Worm (Caenorhabditis elegans) whole organism, L3 larva: Measurements from ENCODE around the gene C06B3.1.

Source experiments
- R02D3.7 ChIP-seq: fragments of 150-350 bp; optimal IDR thresholded peaks from 2 replicates; lab custom pipeline; 2014; ENCODE audit warnings: missing biosample characterization, missing genetic modification characterization
- ZK546.5 ChIP-seq: sonication (generic microtip); optimal IDR thresholded peaks from 2 replicates; lab custom pipeline; 2017; ENCODE audit warnings: missing biosample characterization, missing genetic modification characterization
- aly-2 ChIP-seq: fragments of 150-350 bp; optimal IDR thresholded peaks from 2 replicates; lab custom pipeline; 2014; ENCODE audit warnings: missing biosample characterization, missing genetic modification characterization
- ama-1 ChIP-seq: fragments of 150-350 bp; optimal IDR thresholded peaks from 2 replicates; lab custom pipeline; 2018
- ceh-28 ChIP-seq: fragments of 150-350 bp; optimal IDR thresholded peaks from 2 replicates; lab custom pipeline; 2014; ENCODE audit warnings: missing biosample characterization, missing genetic modification reagents, missing genetic modification characterization
- ceh-82 ChIP-seq: fragments of 150-350 bp; optimal IDR thresholded peaks from 2 replicates; lab custom pipeline; 2014; ENCODE audit warnings: missing biosample characterization, missing genetic modification characterization
- ceh-9 ChIP-seq: sonication (generic microtip); optimal IDR thresholded peaks from 2 replicates; lab custom pipeline; 2018; ENCODE audit warnings: missing biosample characterization, missing genetic modification characterization
- egl-5 ChIP-seq: fragments of 150-350 bp; optimal IDR thresholded peaks from 2 replicates; lab custom pipeline; 2017; ENCODE audit warnings: missing biosample characterization, missing genetic modification reagents, missing genetic modification characterization, inconsistent platforms
- elt-2 ChIP-seq: sonication (generic microtip); optimal IDR thresholded peaks from 2 replicates; lab custom pipeline; 2016; ENCODE audit warnings: missing genetic modification reagents, mild to moderate bottlenecking, missing genetic modification characterization, missing compliant biosample characterization
- elt-3 ChIP-seq, 3 experiments: fragments of 150-350 bp in 1 of 3; sonication (generic microtip) in 2 of 3; optimal IDR thresholded peaks; 2 replicates in 2 of 3; 4 replicates in 1 of 3; lab custom pipeline; 2014 to 2017; ENCODE audit warnings: missing biosample characterization in 3 of 3, missing genetic modification characterization in 3 of 3
- eor-1 ChIP-seq, 2 experiments: fragments of 150-350 bp; optimal IDR thresholded peaks; 2 replicates each; lab custom pipeline; 2014 to 2018; ENCODE audit warnings: missing biosample characterization in 2 of 2, missing genetic modification characterization in 2 of 2
- hmg-11 ChIP-seq: sonication (generic microtip); optimal IDR thresholded peaks from 2 replicates; lab custom pipeline; 2016; ENCODE audit warnings: missing genetic modification characterization, missing compliant biosample characterization
- jun-1 ChIP-seq: fragments of 150-350 bp; optimal IDR thresholded peaks from 2 replicates; lab custom pipeline; 2014; ENCODE audit warnings: missing biosample characterization, missing genetic modification reagents, missing genetic modification characterization
- lin-39 ChIP-seq: fragments of 150-350 bp; optimal IDR thresholded peaks from 2 replicates; lab custom pipeline; 2018; ENCODE audit warnings: missing biosample characterization, missing genetic modification reagents, missing genetic modification characterization
- lsy-12 ChIP-seq: sonication (generic microtip); optimal IDR thresholded peaks from 2 replicates; lab custom pipeline; 2016; ENCODE audit warnings: mild to moderate bottlenecking, missing genetic modification characterization, missing compliant biosample characterization
- mdl-1 ChIP-seq: fragments of 150-350 bp; optimal IDR thresholded peaks from 2 replicates; lab custom pipeline; 2014; ENCODE audit warnings: missing biosample characterization, missing genetic modification characterization
- mml-1 ChIP-seq: fragments of 150-350 bp; sonication (generic microtip); optimal IDR thresholded peaks from 3 replicates; lab custom pipeline; 2014; ENCODE audit warnings: missing biosample characterization, missing genetic modification characterization
- nfya-1 ChIP-seq: sonication (generic microtip); optimal IDR thresholded peaks from 2 replicates; lab custom pipeline; 2017; ENCODE audit warnings: missing genetic modification characterization, mild to moderate bottlenecking, missing compliant biosample characterization, antibody characterized with exemption, moderate library complexity; ENCODE audit not compliant: insufficient read depth
- nhr-11 ChIP-seq: fragments of 150-350 bp; optimal IDR thresholded peaks from 2 replicates; lab custom pipeline; 2014; ENCODE audit warnings: missing biosample characterization, missing genetic modification characterization
- nhr-12 ChIP-seq: fragments of 150-350 bp; optimal IDR thresholded peaks from 2 replicates; lab custom pipeline; 2014; ENCODE audit warnings: missing biosample characterization, missing genetic modification characterization
- nhr-23 ChIP-seq: fragments of 150-350 bp; optimal IDR thresholded peaks from 2 replicates; lab custom pipeline; 2014; ENCODE audit warnings: missing biosample characterization, missing genetic modification reagents, missing genetic modification characterization
- nhr-237 ChIP-seq: fragments of 150-350 bp; optimal IDR thresholded peaks from 2 replicates; lab custom pipeline; 2014; ENCODE audit warnings: missing biosample characterization, missing genetic modification characterization
- nhr-25 ChIP-seq: sonication (generic microtip); optimal IDR thresholded peaks from 2 replicates; lab custom pipeline; 2017; ENCODE audit warnings: missing biosample characterization, missing genetic modification characterization
- nhr-28 ChIP-seq: fragments of 150-350 bp; optimal IDR thresholded peaks from 2 replicates; lab custom pipeline; 2014; ENCODE audit warnings: missing biosample characterization, missing genetic modification characterization
- nhr-67 ChIP-seq: fragments of 150-350 bp; optimal IDR thresholded peaks from 2 replicates; lab custom pipeline; 2014; ENCODE audit warnings: missing biosample characterization, missing genetic modification characterization
- nhr-77 ChIP-seq: fragments of 150-350 bp; optimal IDR thresholded peaks from 2 replicates; lab custom pipeline; 2014; ENCODE audit warnings: missing biosample characterization, missing genetic modification characterization
- pha-4 ChIP-seq: fragments of 150-350 bp; optimal IDR thresholded peaks from 2 replicates; lab custom pipeline; 2014; ENCODE audit warnings: missing biosample characterization, missing genetic modification reagents, missing genetic modification characterization
- pqm-1 ChIP-seq: fragments of 150-350 bp; optimal IDR thresholded peaks from 2 replicates; lab custom pipeline; 2017; ENCODE audit warnings: missing biosample characterization, missing genetic modification characterization, inconsistent platforms
- snpc-4 ChIP-seq: fragments of 150-350 bp; optimal IDR thresholded peaks from 2 replicates; lab custom pipeline; 2014; ENCODE audit warnings: missing biosample characterization, missing genetic modification characterization
- unc-39 ChIP-seq: sonication (generic microtip); optimal IDR thresholded peaks from 4 replicates; lab custom pipeline; 2017; ENCODE audit warnings: missing biosample characterization, missing genetic modification characterization
- unc-62 ChIP-seq: fragments of 150-350 bp; sonication (generic microtip); optimal IDR thresholded peaks from 4 replicates; lab custom pipeline; 2014; ENCODE audit warnings: missing biosample characterization, missing genetic modification reagents, missing genetic modification characterization
- zag-1 ChIP-seq: fragments of 150-350 bp; optimal IDR thresholded peaks from 2 replicates; lab custom pipeline; 2014; ENCODE audit warnings: missing biosample characterization, missing genetic modification characterization
- ztf-11 ChIP-seq: fragments of 150-350 bp; optimal IDR thresholded peaks from 2 replicates; lab custom pipeline; 2014; ENCODE audit warnings: missing biosample characterization, missing genetic modification characterization
- ztf-4 ChIP-seq: fragments of 150-350 bp; optimal IDR thresholded peaks from 2 replicates; lab custom pipeline; 2014; ENCODE audit warnings: missing biosample characterization, missing genetic modification characterization

The C06B3.1 gene

DNA sequence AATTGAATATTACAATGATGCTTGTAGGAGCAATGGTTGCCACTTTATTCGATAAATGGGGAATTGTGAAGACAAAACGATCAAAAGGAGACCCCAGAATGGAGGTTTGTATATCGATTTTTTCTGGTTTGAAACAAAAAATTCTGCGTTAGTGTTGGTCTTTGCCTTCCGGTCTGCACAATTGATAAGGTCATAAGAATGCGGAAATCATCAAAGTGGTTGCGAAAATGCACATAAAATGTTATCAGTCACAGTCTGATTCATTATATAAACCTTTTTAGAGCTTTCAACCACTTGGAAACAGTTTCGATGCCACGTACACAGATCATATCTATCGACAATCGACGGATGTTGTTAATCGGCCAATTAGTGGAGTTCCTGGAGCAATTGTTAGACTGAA lies 9.0 kb upstream of the C06B3.1 start:
- TF ChIP-seq unc-39 (tag; lab: Kevin White, UChicago) (no peak), pqm-1 (tag; lab: Kevin White, UChicago) (peak; percentile 92), lin-39 (tag; lab: Kevin White, UChicago) (no peak), nhr-12 (no peak), snpc-4 (tag; lab: Kevin White, UChicago) (no peak), ztf-4 (no peak), elt-2 (tag; lab: Kevin White, UChicago) (peak; percentile 93), nhr-25 (tag; lab: Kevin White, UChicago) (no peak), pha-4 (tag; lab: Kevin White, UChicago) (no peak), nhr-11 (tag; lab: Kevin White, UChicago) (no peak), nhr-23 (tag; lab: Kevin White, UChicago) (no peak), jun-1 (no peak), elt-3 (tag; optimal IDR thresholded peaks at IDR 0.05; lab: Kevin White, UChicago) (no peak), nhr-28 (no peak), zag-1 (tag; lab: Kevin White, UChicago) (no peak)

DNA sequence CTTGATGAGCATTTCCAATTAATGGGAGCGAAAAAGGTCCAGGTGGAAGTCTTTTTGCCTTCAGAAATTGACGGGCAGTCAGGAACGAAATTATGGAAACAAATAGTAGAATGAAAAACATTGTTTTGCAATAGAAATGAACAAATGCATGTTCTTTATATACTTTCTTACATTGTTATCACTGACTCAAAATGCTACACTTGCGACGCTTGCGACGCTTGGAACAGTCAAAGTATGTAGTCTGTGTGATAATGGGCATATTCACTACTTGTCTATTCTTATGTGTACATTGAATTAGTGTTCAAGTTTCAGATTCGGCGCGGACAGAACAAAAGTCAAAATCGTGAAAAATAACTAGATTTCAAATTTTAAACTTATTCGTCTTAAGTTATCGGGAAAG lies 4.2 kb upstream of the C06B3.1 start, which contains the start of gene cyp-35C1:
cyp-35C1 (minus strand) TSS at position 132 of the 400 bp plus-strand sequence.
- TF ChIP-seq unc-62 (GFP tag; lab: Kevin White, UChicago) (no peak), ZK546.5 (tag; lab: Kevin White, UChicago) (no peak), pha-4 (tag; lab: Kevin White, UChicago) (no peak), lsy-12 (tag; lab: Kevin White, UChicago) (no peak), pqm-1 (tag; lab: Kevin White, UChicago) (peak; percentile 51), aly-2 (no peak), egl-5 (tag; lab: Kevin White, UChicago) (no peak), snpc-4 (tag; lab: Kevin White, UChicago) (no peak), ztf-11 (tag; lab: Kevin White, UChicago) (no peak), mdl-1 (no peak), elt-2 (tag; lab: Kevin White, UChicago) (peak; percentile 59)

DNA sequence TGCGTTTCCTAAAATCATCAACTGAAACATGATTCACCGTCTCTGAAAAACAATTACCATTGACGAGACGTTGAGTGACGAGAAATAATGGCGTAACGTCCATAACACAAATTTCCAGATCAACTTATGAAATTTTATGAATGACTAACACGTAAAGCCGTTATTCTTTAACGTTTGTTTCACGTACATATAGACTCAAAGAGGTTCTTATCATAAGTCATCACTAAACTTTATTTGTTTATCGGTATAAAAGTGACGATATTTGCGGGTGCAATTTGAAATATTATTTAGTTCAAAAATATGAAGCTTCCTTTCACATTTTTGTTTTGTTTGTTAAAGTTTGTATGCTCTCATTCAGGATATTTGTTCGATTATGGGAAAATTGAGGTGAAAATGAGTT lies 3.4 kb upstream of the C06B3.1 start, which contains the start of gene oac-3:
oac-3 (plus strand) TSS at position 301 of the 400 bp plus-strand sequence.
- no peak for TF ChIP-seq nhr-11 (tag; lab: Kevin White, UChicago)
- TF ChIP-seq ceh-28 (tag; lab: Kevin White, UChicago): no peak
- TF ChIP-seq ztf-4: no peak

DNA sequence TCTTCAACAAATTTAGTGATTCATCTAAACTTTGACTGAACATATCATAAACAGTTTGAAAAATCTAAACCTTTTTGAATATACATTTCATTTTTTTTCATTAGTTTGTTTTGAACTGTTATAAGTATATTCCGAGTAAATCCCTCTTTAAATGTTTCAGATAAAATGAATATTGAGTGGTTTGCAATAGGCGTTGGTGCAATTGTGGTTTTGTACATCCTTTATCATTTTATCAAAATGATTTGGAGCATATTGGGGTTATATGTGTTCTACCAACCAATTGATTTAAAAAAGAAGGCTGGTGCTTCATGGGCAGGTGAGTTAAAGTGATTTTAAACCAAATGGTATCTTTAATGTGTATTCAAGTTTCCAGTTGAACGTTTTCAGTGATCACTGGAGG lies 1.9 kb downstream of the C06B3.1 start, which contains the start of gene stdh-3:
stdh-3 (plus strand) TSS at position 166 of the 400 bp plus-strand sequence.
- TF ChIP-seq nhr-25 (tag; lab: Kevin White, UChicago): no peak
- no peak for TF ChIP-seq nhr-28

DNA sequence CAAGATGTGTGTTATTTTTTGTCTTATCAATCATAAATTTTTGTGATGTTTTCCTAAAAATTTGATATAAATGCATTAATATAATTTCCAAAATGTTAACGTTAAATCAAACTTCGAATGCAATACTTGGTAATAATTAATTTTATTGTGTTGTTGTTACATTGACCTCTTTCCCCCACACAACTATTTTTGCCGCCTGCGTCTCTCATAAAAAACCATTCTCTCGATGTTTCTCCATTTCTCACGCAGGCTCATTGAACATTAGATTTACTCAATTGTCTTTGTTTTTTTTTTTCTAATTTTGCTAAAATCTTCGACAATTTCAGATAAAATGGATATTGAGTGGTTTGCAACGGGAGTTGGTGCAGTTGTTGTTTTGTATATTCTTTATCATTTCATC lies 3.6 kb downstream of the C06B3.1 start, which contains the start of gene stdh-1:
stdh-1 (plus strand) TSS at position 327 of the 400 bp plus-strand sequence.
- no peak for TF ChIP-seq nhr-11 (tag; lab: Kevin White, UChicago)
- peak; percentile 50 for TF ChIP-seq egl-5 (tag; lab: Kevin White, UChicago)
- TF ChIP-seq nhr-237 (tag; lab: Kevin White, UChicago): no peak
- no peak for TF ChIP-seq ceh-82 (tag; lab: Kevin White, UChicago)
- no peak for TF ChIP-seq ama-1 (lab: Kevin White, UChicago)
- no peak for TF ChIP-seq ztf-4
- TF ChIP-seq ceh-9 (tag; lab: Kevin White, UChicago): no peak
- TF ChIP-seq nhr-67 (tag; lab: Kevin White, UChicago): no peak
- no peak for TF ChIP-seq ZK546.5 (tag; lab: Kevin White, UChicago)
- TF ChIP-seq nhr-77: no peak
- TF ChIP-seq eor-1 (tag; optimal IDR thresholded peaks at IDR 0.05; lab: Kevin White, UChicago): no peak
- TF ChIP-seq nhr-25 (tag; lab: Kevin White, UChicago): no peak
- no peak for TF ChIP-seq jun-1
- TF ChIP-seq nfya-1 (tag; lab: Kevin White, UChicago): peak; percentile 3
- no peak for TF ChIP-seq aly-2
- TF ChIP-seq lsy-12 (tag; lab: Kevin White, UChicago): no peak
- peak; percentile 5 for TF ChIP-seq hmg-11 (tag; lab: Kevin White, UChicago)
- no peak for TF ChIP-seq mml-1
- TF ChIP-seq pha-4 (tag; lab: Kevin White, UChicago): peak; percentile 22
- TF ChIP-seq elt-2 (tag; lab: Kevin White, UChicago): peak; percentile 48
- TF ChIP-seq elt-3 (tag; optimal IDR thresholded peaks at IDR 0.05; lab: Kevin White, UChicago): no peak
- no peak for TF ChIP-seq R02D3.7 (tag; lab: Kevin White, UChicago)
- TF ChIP-seq, all 47 proteins: peak for 5
